Fruit fly (Drosophila melanogaster): ENCODE data around the gene C1GalTA.

The C1GalTA gene

DNA sequence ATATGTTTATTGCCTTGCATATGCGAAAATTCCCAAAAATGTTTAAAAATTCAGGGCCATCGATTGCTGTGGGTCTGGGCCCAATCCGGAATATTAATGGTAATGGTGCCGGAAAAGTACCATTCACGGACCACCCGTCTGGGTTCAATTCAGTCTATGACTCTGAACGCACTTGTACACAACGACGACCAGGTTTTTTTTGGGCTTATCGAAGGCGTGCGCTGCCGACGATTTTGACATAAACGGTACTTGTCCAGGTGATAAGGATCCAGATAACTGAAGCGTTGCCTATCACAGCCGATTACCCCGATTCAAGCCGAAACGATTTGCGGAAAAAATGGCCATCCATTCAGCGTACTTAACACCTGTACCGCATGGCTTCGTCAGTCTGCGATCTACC lies 40.6 kb upstream of the C1GalTA start, which contains the start of gene CG9555:
Gene CG9555 (plus strand): TSS at position 153 of the 400 bp plus-strand sequence.
- TF ChIP-seq brk (GFP tag; optimal IDR thresholded peaks at IDR 0.05) (no peak), Hnf4 (GFP tag; optimal IDR thresholded peaks at IDR 0.05) (no peak), sage (GFP tag; optimal IDR thresholded peaks at IDR 0.05) (no peak), Rel (GFP tag; optimal IDR thresholded peaks at IDR 0.05) (no peak), Rel (tag; optimal IDR thresholded peaks at IDR 0.05) (peak; percentile 86), Myc (optimal IDR thresholded peaks at IDR 0.05) (no peak), fru (GFP tag; optimal IDR thresholded peaks at IDR 0.05) (no peak), HLH106 (tag; optimal IDR thresholded peaks at IDR 0.05) (no peak), h (GFP tag; optimal IDR thresholded peaks at IDR 0.05) (peak; percentile 92), psq (GFP tag; optimal IDR thresholded peaks at IDR 0.05) (no peak), ey (GFP tag; optimal IDR thresholded peaks at IDR 0.05) (no peak)

DNA sequence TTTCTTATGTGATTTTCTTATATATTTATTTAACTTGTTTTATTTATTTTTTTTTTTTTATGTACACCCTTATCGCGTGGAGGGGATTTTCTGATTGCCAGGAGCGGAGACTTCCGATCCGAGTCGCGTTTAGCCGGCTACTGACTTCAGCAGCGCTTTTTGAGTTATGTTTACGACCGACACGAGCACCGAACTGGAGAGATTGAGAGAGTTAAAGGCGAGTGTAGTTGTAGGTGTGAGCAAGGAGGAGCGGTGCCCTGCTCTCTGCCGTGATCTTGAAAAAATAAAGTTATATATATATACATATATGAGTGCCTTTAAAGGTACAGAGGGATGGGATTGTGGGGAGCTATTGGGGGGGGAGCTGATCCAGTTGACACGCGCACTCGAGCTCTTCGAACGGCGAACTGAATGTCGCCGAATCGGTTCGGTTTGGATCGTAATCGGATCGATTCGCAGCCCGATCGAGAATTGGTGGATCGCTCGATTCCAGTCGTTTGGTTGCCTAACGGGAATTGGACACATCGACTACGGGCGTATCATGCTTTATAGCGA lies 38.1 kb upstream of the C1GalTA start, which contains the start of gene rost:
Gene rost (minus strand): TSS at position 503 of the 555 bp plus-strand sequence.
- TF ChIP-seq dl (GFP tag; optimal IDR thresholded peaks at IDR 0.05; ENCODE audit: insufficient read depth in 1 of 2, partially characterized antibody in 2 of 2) (peak in 1 of 2 experiments; percentile 68), N (GFP tag; optimal IDR thresholded peaks at IDR 0.05) (no peak), Sp1 (GFP tag; optimal IDR thresholded peaks at IDR 0.05) (peak; percentile 32), jim (GFP tag; optimal IDR thresholded peaks at IDR 0.05) (peak; percentile 55), rgr (GFP tag; optimal IDR thresholded peaks at IDR 0.05) (peak; percentile 8), fru (GFP tag; optimal IDR thresholded peaks at IDR 0.05) (peak; percentile 26), CrebA (GFP tag; optimal IDR thresholded peaks at IDR 0.05; ENCODE audit: borderline replicate concordance) (peak; percentile 56), Mio (GFP tag; optimal IDR thresholded peaks at IDR 0.05) (no peak), Rel (GFP tag; optimal IDR thresholded peaks at IDR 0.05) (no peak), Rel (tag; optimal IDR thresholded peaks at IDR 0.05) (peak; percentile 88), tai (GFP tag; optimal IDR thresholded peaks at IDR 0.05) (no peak), OdsH (GFP tag; optimal IDR thresholded peaks at IDR 0.05) (no peak), HLH106 (tag; optimal IDR thresholded peaks at IDR 0.05) (peak; percentile 1), Vsx2 (GFP tag; optimal IDR thresholded peaks at IDR 0.05; ENCODE audit: partially characterized antibody) (peak; percentile 25), usp (GFP tag; optimal IDR thresholded peaks at IDR 0.05) (no peak), CG32264 (GFP tag; optimal IDR thresholded peaks at IDR 0.05) (no peak), Dif (GFP tag; optimal IDR thresholded peaks at IDR 0.05; ENCODE audit: partially characterized antibody) (peak; percentile 67), h (GFP tag; optimal IDR thresholded peaks at IDR 0.05) (peak; percentile 63), Hnf4 (GFP tag; optimal IDR thresholded peaks at IDR 0.05) (peak; percentile 44)

DNA sequence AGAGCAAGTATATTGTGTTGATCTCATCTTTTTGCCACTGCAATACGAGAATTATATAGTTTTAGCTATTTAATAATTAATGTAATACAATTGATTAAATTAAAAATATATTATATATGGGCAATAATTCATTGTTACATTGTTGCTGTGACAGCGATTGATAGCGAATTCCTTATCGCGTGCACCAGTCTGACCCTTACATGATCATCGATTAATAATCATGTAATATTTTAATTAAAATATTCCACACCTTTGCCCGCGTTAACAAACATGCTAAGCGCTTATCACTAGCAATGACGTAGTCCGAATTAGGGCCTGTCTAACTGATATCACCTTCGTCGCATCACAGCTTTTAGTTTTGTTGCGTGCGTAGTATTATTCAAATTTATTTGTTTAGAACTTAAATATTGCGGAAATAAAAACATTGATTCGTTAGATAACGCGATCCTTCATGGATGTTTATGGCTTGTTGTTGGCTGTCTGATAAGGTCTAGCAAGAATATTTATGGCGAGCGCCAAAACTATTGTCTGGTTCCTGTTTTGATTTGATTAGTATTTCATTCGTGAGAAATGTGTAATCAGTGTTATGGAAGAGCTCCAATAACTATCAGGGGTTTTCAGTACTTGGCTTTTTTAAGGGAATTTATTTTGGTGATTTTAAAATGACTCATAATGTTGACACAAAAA lies 36.4 kb upstream of the C1GalTA start:
- TF ChIP-seq CG32264 (GFP tag; optimal IDR thresholded peaks at IDR 0.05), result no peak
- TF ChIP-seq dmrt93B (GFP tag; optimal IDR thresholded peaks at IDR 0.05), result no peak
- TF ChIP-seq N (GFP tag; optimal IDR thresholded peaks at IDR 0.05), result no peak
- TF ChIP-seq OdsH (GFP tag; optimal IDR thresholded peaks at IDR 0.05), result no peak
- no peak for TF ChIP-seq fru (GFP tag; optimal IDR thresholded peaks at IDR 0.05)
- TF ChIP-seq sv (GFP tag; optimal IDR thresholded peaks at IDR 0.05), result no peak
- no peak for TF ChIP-seq rgr (GFP tag; optimal IDR thresholded peaks at IDR 0.05)
- no peak for TF ChIP-seq Rel (GFP tag; optimal IDR thresholded peaks at IDR 0.05)
- no peak for TF ChIP-seq Rel (tag; optimal IDR thresholded peaks at IDR 0.05)
- TF ChIP-seq dsf (GFP tag; optimal IDR thresholded peaks at IDR 0.05; ENCODE audit: borderline replicate concordance), result no peak
- TF ChIP-seq brk (GFP tag; optimal IDR thresholded peaks at IDR 0.05), result no peak
- no peak for TF ChIP-seq Sp1 (GFP tag; optimal IDR thresholded peaks at IDR 0.05)
- no peak for TF ChIP-seq h (GFP tag; optimal IDR thresholded peaks at IDR 0.05)

DNA sequence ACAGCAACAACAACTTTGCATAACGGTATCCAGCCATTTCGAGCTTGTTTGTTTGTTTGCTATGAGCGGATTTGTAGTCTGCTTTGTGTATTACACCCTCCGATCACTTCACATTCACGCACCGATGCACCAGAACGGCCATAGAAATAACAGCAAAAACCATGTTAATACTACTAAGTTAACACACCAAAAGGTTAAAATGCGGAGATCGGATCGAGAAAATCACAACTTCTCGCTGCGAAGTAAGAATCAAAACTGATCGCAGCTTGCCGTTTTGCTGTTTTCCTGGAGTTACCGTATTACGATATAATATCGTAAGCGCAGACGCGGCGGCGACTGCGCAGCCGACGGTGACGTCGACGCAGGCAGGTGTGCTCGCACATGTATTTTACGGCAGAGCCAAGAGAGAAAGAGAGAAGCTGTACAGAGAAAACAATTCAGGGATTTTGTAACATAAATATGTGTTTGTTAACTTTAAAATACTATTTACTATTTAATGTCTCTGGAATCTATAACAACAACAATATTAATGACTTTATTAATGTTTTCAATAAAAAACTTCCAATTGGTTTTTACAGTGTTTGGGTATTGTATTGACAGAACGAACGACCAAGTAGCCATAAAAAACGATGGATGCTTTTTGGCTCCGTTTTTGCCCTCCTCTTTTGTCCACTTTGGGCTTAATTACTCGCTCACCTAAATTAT lies 33.8 kb upstream of the C1GalTA start, which contains the start of gene CG13101:
Gene CG13101 (minus strand): TSS at position 259 of the 705 bp plus-strand sequence.
- TF ChIP-seq CG32264 (GFP tag; optimal IDR thresholded peaks at IDR 0.05) (peak; percentile 89), Vsx2 (GFP tag; optimal IDR thresholded peaks at IDR 0.05; ENCODE audit: partially characterized antibody) (no peak), OdsH (GFP tag; optimal IDR thresholded peaks at IDR 0.05) (peak; percentile 98), Myc (optimal IDR thresholded peaks at IDR 0.05) (no peak), HLH106 (tag; optimal IDR thresholded peaks at IDR 0.05) (peak; percentile 98), ey (GFP tag; optimal IDR thresholded peaks at IDR 0.05) (peak; percentile 95), woc (GFP tag; optimal IDR thresholded peaks at IDR 0.05) (peak; percentile 96), dl (GFP tag; optimal IDR thresholded peaks at IDR 0.05; ENCODE audit: insufficient read depth in 1 of 2, partially characterized antibody in 2 of 2) (no peak), GATAd (GFP tag; optimal IDR thresholded peaks at IDR 0.05) (peak; percentile 72), rgr (GFP tag; optimal IDR thresholded peaks at IDR 0.05) (peak; percentile 98), N (GFP tag; optimal IDR thresholded peaks at IDR 0.05) (no peak), brk (GFP tag; optimal IDR thresholded peaks at IDR 0.05) (peak; percentile 95), Rel (GFP tag; optimal IDR thresholded peaks at IDR 0.05) (peak; percentile 81), Rel (tag; optimal IDR thresholded peaks at IDR 0.05) (peak; percentile 80), Sp1 (GFP tag; optimal IDR thresholded peaks at IDR 0.05) (peak; percentile 97), Hnf4 (GFP tag; optimal IDR thresholded peaks at IDR 0.05) (peak; percentile 97), Dif (GFP tag; optimal IDR thresholded peaks at IDR 0.05; ENCODE audit: partially characterized antibody) (peak; percentile 31), pan (optimal IDR thresholded peaks at IDR 0.05) (no peak), dsf (GFP tag; optimal IDR thresholded peaks at IDR 0.05; ENCODE audit: borderline replicate concordance) (peak; percentile 86), Mio (GFP tag; optimal IDR thresholded peaks at IDR 0.05) (peak; percentile 76), usp (GFP tag; optimal IDR thresholded peaks at IDR 0.05) (no peak), br (GFP tag; optimal IDR thresholded peaks at IDR 0.05) (peak; percentile 96), dmrt93B (GFP tag; optimal IDR thresholded peaks at IDR 0.05) (peak; percentile 90), sage (GFP tag; optimal IDR thresholded peaks at IDR 0.05) (peak; percentile 95), Jra (GFP tag; optimal IDR thresholded peaks at IDR 0.05) (peak; percentile 96), sv (GFP tag; optimal IDR thresholded peaks at IDR 0.05) (peak; percentile 92), Hr83 (GFP tag; optimal IDR thresholded peaks at IDR 0.05; ENCODE audit: poor library complexity, severe bottlenecking) (no peak), CG9705 (GFP tag; optimal IDR thresholded peaks at IDR 0.05) (peak; percentile 92), foxo (GFP tag; optimal IDR thresholded peaks at IDR 0.05) (peak in 1 of 2 experiments; percentile 97)

Measured in whole organism, wandering third instar larva.